Worm (Caenorhabditis elegans): ENCODE data around the gene srx-66.

DNA sequence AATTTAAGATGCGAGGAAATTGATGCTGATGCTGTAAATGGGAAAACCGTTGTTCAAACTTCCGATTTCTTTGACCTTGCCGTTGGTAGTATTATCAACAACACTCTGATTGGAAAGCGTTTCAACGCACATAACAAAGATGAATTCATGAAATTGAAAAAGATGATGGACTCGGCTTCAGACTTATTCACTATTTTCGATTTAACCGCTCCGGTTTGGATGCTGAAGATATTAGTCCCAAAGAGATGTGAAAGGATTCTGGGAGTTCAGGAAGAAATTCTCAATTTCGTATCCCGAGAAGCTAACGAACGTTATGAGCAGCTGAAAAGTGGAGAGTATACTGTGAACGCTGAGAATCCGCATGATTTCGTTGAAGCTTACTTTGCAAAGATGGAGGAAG lies 24.0 kb downstream of the srx-66 start:
- no peak for TF ChIP-seq mel-28 (tag; optimal IDR thresholded peaks at IDR 0.05; ENCODE audit: borderline replicate concordance)
- TF ChIP-seq unc-62 (GFP tag; optimal IDR thresholded peaks at IDR 0.05), result no peak
- no peak for TF ChIP-seq sdz-38 (tag; optimal IDR thresholded peaks at IDR 0.05)
- no peak for TF ChIP-seq F10E7.11 (tag; optimal IDR thresholded peaks at IDR 0.05)
- TF ChIP-seq lin-40 (tag; optimal IDR thresholded peaks at IDR 0.05), result no peak
- no peak for TF ChIP-seq nhr-179 (tag; optimal IDR thresholded peaks at IDR 0.05)

Measured in whole organism, young adult.